Fruit fly (Drosophila melanogaster) whole organism, adult: ENCODE measurements around the gene Lcp65Ad.

Source experiments
- CG11617 ChIP-seq: fragments of 200-800 bp; sonication (Bioruptor generic); optimal IDR thresholded peaks from 2 replicates; lab custom pipeline; 2017; ENCODE audit warnings: mild to moderate bottlenecking, missing biosample characterization, missing genetic modification reagents, missing genetic modification characterization
- CG12768 ChIP-seq: fragments of 200-800 bp; sonication (Bioruptor generic); optimal IDR thresholded peaks from 2 replicates; lab custom pipeline; 2017; ENCODE audit warnings: missing biosample characterization, missing genetic modification characterization, mild to moderate bottlenecking, moderate library complexity, missing genetic modification reagents
- CG14711 ChIP-seq: fragments of 200-800 bp; sonication (Bioruptor generic); optimal IDR thresholded peaks from 2 replicates; lab custom pipeline; 2018; ENCODE audit warnings: missing biosample characterization, mild to moderate bottlenecking, missing genetic modification characterization, moderate library complexity
- CG1620 ChIP-seq: fragments of 200-800 bp; sonication (Bioruptor generic); optimal IDR thresholded peaks from 2 replicates; lab custom pipeline; 2016; ENCODE audit warnings: missing biosample characterization, missing genetic modification characterization
- CG33017 ChIP-seq: fragments of 200-800 bp; sonication (Bioruptor generic); optimal IDR thresholded peaks from 2 replicates; lab custom pipeline; 2018; ENCODE audit warnings: missing biosample characterization, mild to moderate bottlenecking, missing genetic modification characterization, moderate library complexity
- CG5204 ChIP-seq: fragments of 200-800 bp; sonication (Bioruptor generic); optimal IDR thresholded peaks from 2 replicates; lab custom pipeline; 2016; ENCODE audit warnings: missing biosample characterization, missing genetic modification characterization
- CG7045 ChIP-seq: fragments of 200-800 bp; sonication (Bioruptor generic); optimal IDR thresholded peaks from 2 replicates; lab custom pipeline; 2017; ENCODE audit warnings: missing biosample characterization, mild to moderate bottlenecking, missing genetic modification characterization
- CG7101 ChIP-seq: fragments of 200-800 bp; sonication (Bioruptor generic); optimal IDR thresholded peaks from 2 replicates; lab custom pipeline; 2018; ENCODE audit warnings: missing biosample characterization, mild to moderate bottlenecking, missing genetic modification characterization, moderate library complexity
- Clk ChIP-seq: fragments of 200-800 bp; sonication (Bioruptor generic); optimal IDR thresholded peaks from 2 replicates; lab custom pipeline; 2017; ENCODE audit warnings: missing biosample characterization, missing genetic modification characterization
- Crg-1 ChIP-seq: fragments of 200-800 bp; sonication (Bioruptor generic); optimal IDR thresholded peaks from 2 replicates; lab custom pipeline; 2016; ENCODE audit warnings: missing biosample characterization, missing genetic modification characterization
- Hr96 ChIP-seq: fragments of 200-800 bp; sonication (Bioruptor generic); optimal IDR thresholded peaks from 2 replicates; lab custom pipeline; 2016; ENCODE audit warnings: missing biosample characterization, missing genetic modification characterization
- Mnt ChIP-seq: fragments of 200-800 bp; sonication (Bioruptor generic); optimal IDR thresholded peaks from 2 replicates; lab custom pipeline; 2016; ENCODE audit warnings: missing biosample characterization, mild to moderate bottlenecking, missing genetic modification characterization
- bab1 ChIP-seq: fragments of 200-800 bp; sonication (Bioruptor generic); optimal IDR thresholded peaks from 3 replicates; lab custom pipeline; 2019; ENCODE audit warnings: missing biosample characterization, mild to moderate bottlenecking, missing genetic modification characterization, moderate library complexity
- cic ChIP-seq: fragments of 200-800 bp; sonication (Bioruptor generic); optimal IDR thresholded peaks from 2 replicates; lab custom pipeline; 2017; ENCODE audit warnings: missing biosample characterization, mild to moderate bottlenecking, missing genetic modification characterization, moderate library complexity
- cnc ChIP-seq, 2 experiments: fragments of >200 bp; optimal IDR thresholded peaks; 2 replicates each; lab custom pipeline; 2017
- kay ChIP-seq: fragments of 200-800 bp; sonication (Bioruptor generic); peaks from one replicate; lab custom pipeline; 2016; ENCODE audit warnings: missing biosample characterization, missing genetic modification characterization, borderline replicate concordance
- ovo ChIP-seq: fragments of 200-800 bp; sonication (Bioruptor generic); optimal IDR thresholded peaks from 2 replicates; lab custom pipeline; 2016; ENCODE audit warnings: missing biosample characterization, missing genetic modification characterization
- pad ChIP-seq: fragments of 200-800 bp; sonication (Bioruptor generic); optimal IDR thresholded peaks from 3 replicates; lab custom pipeline; 2017; ENCODE audit warnings: missing biosample characterization, missing genetic modification characterization, mild to moderate bottlenecking, moderate library complexity, missing genetic modification reagents
- tj ChIP-seq: fragments of 200-800 bp; sonication (Bioruptor generic); optimal IDR thresholded peaks from 3 replicates; lab custom pipeline; 2017; ENCODE audit warnings: missing biosample characterization, mild to moderate bottlenecking, missing genetic modification characterization, moderate library complexity
- toe ChIP-seq: fragments of 200-800 bp; sonication (Bioruptor generic); optimal IDR thresholded peaks from 2 replicates; lab custom pipeline; 2016; ENCODE audit warnings: missing biosample characterization, missing genetic modification characterization

Lcp65Ad gene

dm6 chr3L:6108264-6109060, 34.7 kb upstream of the Lcp65Ad start:
- TF ChIP-seq CG7045 (GFP tag; lab: Kevin White, UChicago), result no peak
- TF ChIP-seq Crg-1 (GFP tag; lab: Kevin White, UChicago), result no peak
- no peak for TF ChIP-seq cnc (optimal IDR thresholded peaks at IDR 0.05; lab: Kevin White, UChicago)
- no peak for TF ChIP-seq tj (GFP tag; lab: Kevin White, UChicago)

dm6 chr3L:6110673-6111449, 32.3 kb upstream of the Lcp65Ad start:
- TF ChIP-seq Crg-1 (GFP tag; lab: Kevin White, UChicago), result no peak
- TF ChIP-seq Clk (GFP tag; lab: Kevin White, UChicago), result no peak
- no peak for TF ChIP-seq toe
- no peak for TF ChIP-seq ovo (GFP tag; lab: Kevin White, UChicago)
- TF ChIP-seq Hr96 (GFP tag; lab: Kevin White, UChicago), result no peak
- TF ChIP-seq cic (GFP tag; lab: Kevin White, UChicago), result no peak
- no peak for TF ChIP-seq bab1 (GFP tag; lab: Kevin White, UChicago)
- no peak for TF ChIP-seq CG14711
- TF ChIP-seq CG11617, result no peak
- TF ChIP-seq kay (GFP tag; lab: Kevin White, UChicago), result no peak
- no peak for TF ChIP-seq CG7101 (tag; lab: Kevin White, UChicago)

- TF ChIP-seq cic (GFP tag; lab: Kevin White, UChicago), result no peak
- no peak for TF ChIP-seq toe
- TF ChIP-seq CG12768 (GFP tag; lab: Kevin White, UChicago), result no peak
- no peak for TF ChIP-seq Hr96 (GFP tag; lab: Kevin White, UChicago)
- TF ChIP-seq tj (GFP tag; lab: Kevin White, UChicago), result no peak
- TF ChIP-seq CG5204 (GFP tag; lab: Kevin White, UChicago), result no peak
Observed at dm6 chr3L:6111458-6111857, 31.7 kb upstream of the Lcp65Ad start.

- TF ChIP-seq CG14711, result no peak
- no peak for TF ChIP-seq CG5204 (GFP tag; lab: Kevin White, UChicago)
- TF ChIP-seq CG12768 (GFP tag; lab: Kevin White, UChicago), result no peak
- no peak for TF ChIP-seq bab1 (GFP tag; lab: Kevin White, UChicago)
- TF ChIP-seq CG1620 (GFP tag; lab: Kevin White, UChicago), result no peak
- TF ChIP-seq Mnt (GFP tag; lab: Kevin White, UChicago), result no peak
- no peak for TF ChIP-seq ovo (GFP tag; lab: Kevin White, UChicago)
- no peak for TF ChIP-seq Clk (GFP tag; lab: Kevin White, UChicago)
- no peak for TF ChIP-seq cic (GFP tag; lab: Kevin White, UChicago)
- no peak for TF ChIP-seq Crg-1 (GFP tag; lab: Kevin White, UChicago)
Observed at dm6 chr3L:6115505-6115904, 27.7 kb upstream of the Lcp65Ad start.

dm6 chr3L:6116881-6117280, 26.3 kb upstream of the Lcp65Ad start:
- TF ChIP-seq kay (GFP tag; lab: Kevin White, UChicago) (no peak), CG11617 (no peak), CG12768 (GFP tag; lab: Kevin White, UChicago) (no peak), tj (GFP tag; lab: Kevin White, UChicago) (no peak), CG5204 (GFP tag; lab: Kevin White, UChicago) (no peak), bab1 (GFP tag; lab: Kevin White, UChicago) (no peak), cic (GFP tag; lab: Kevin White, UChicago) (no peak), pad (GFP tag; lab: Kevin White, UChicago) (no peak), cnc (optimal IDR thresholded peaks at IDR 0.05; lab: Kevin White, UChicago) (no peak), toe (no peak), CG7045 (GFP tag; lab: Kevin White, UChicago) (no peak), CG14711 (no peak), CG33017 (tag; lab: Kevin White, UChicago) (no peak), ovo (GFP tag; lab: Kevin White, UChicago) (no peak)

dm6 chr3L:6124616-6125408, 18.4 kb upstream of the Lcp65Ad start:
- TF ChIP-seq CG14711 (no peak), CG5204 (GFP tag; lab: Kevin White, UChicago) (no peak), toe (peak; percentile 12), CG7045 (GFP tag; lab: Kevin White, UChicago) (peak; percentile 20), Hr96 (GFP tag; lab: Kevin White, UChicago) (peak; percentile 47), cic (GFP tag; lab: Kevin White, UChicago) (no peak), bab1 (GFP tag; lab: Kevin White, UChicago) (no peak)
